Worm (Caenorhabditis elegans): ENCODE data around the gene cnc-7.

- no peak for TF ChIP-seq ces-1 (GFP tag; optimal IDR thresholded peaks at IDR 0.05)
- no peak for TF ChIP-seq zip-8 (tag; optimal IDR thresholded peaks at IDR 0.05)
- TF ChIP-seq unc-62 (GFP tag; optimal IDR thresholded peaks at IDR 0.05): no peak
- no peak for TF ChIP-seq drap-1 (GFP tag; optimal IDR thresholded peaks at IDR 0.05)
Observed at ce11 chrV:20417809-20418208, 23.9 kb downstream of the cnc-7 start.
